Fruit fly (Drosophila melanogaster): Measurements from ENCODE around the gene CG18542.

Gene CG18542

dm6 chr3R:9702567-9702966 is 17.0 kb downstream of the CG18542 start:
- TF ChIP-seq Mnt (GFP tag; optimal IDR thresholded peaks at IDR 0.05), result peak; percentile 1
- TF ChIP-seq bab1 (GFP tag; optimal IDR thresholded peaks at IDR 0.05), result peak; percentile 76
- no peak for TF ChIP-seq CG7045 (GFP tag; optimal IDR thresholded peaks at IDR 0.05)
- TF ChIP-seq kay (GFP tag; ENCODE audit: borderline replicate concordance), result peak; percentile 79
- peak; percentile 53 for TF ChIP-seq CG14711 (tag; optimal IDR thresholded peaks at IDR 0.05)
- TF ChIP-seq CG7101 (tag; optimal IDR thresholded peaks at IDR 0.05), result peak; percentile 52
- TF ChIP-seq CG5204 (GFP tag; optimal IDR thresholded peaks at IDR 0.05), result no peak

- TF ChIP-seq CG1620 (GFP tag; optimal IDR thresholded peaks at IDR 0.05), result no peak
- no peak for TF ChIP-seq pad (GFP tag; optimal IDR thresholded peaks at IDR 0.05)
- no peak for TF ChIP-seq ovo (GFP tag; optimal IDR thresholded peaks at IDR 0.05)
These were observed 17.7 kb downstream of the CG18542 start for dm6 chr3R:9703273-9703672.

- TF ChIP-seq Hr96 (GFP tag; optimal IDR thresholded peaks at IDR 0.05) (peak; percentile 37), cic (GFP tag; optimal IDR thresholded peaks at IDR 0.05) (peak; percentile 97), pad (GFP tag; optimal IDR thresholded peaks at IDR 0.05) (peak; percentile 91), kay (GFP tag; ENCODE audit: borderline replicate concordance) (no peak), tj (GFP tag; optimal IDR thresholded peaks at IDR 0.05) (peak; percentile 42), Clk (GFP tag; optimal IDR thresholded peaks at IDR 0.05) (peak; percentile 31), CG33017 (tag; optimal IDR thresholded peaks at IDR 0.05) (no peak), ovo (GFP tag; optimal IDR thresholded peaks at IDR 0.05) (peak; percentile 96), Mnt (GFP tag; optimal IDR thresholded peaks at IDR 0.05) (peak; percentile 64), CG11617 (GFP tag; optimal IDR thresholded peaks at IDR 0.05) (no peak), CG1620 (GFP tag; optimal IDR thresholded peaks at IDR 0.05) (no peak), CG7045 (GFP tag; optimal IDR thresholded peaks at IDR 0.05) (peak; percentile 51), cnc (optimal IDR thresholded peaks at IDR 0.05) (no peak), bab1 (GFP tag; optimal IDR thresholded peaks at IDR 0.05) (no peak), Crg-1 (GFP tag; optimal IDR thresholded peaks at IDR 0.05) (peak; percentile 46), CG12768 (GFP tag; optimal IDR thresholded peaks at IDR 0.05) (peak; percentile 52), CG7101 (tag; optimal IDR thresholded peaks at IDR 0.05) (peak; percentile 10), toe (GFP tag; optimal IDR thresholded peaks at IDR 0.05) (peak; percentile 39), CG14711 (tag; optimal IDR thresholded peaks at IDR 0.05) (no peak), CG5204 (GFP tag; optimal IDR thresholded peaks at IDR 0.05) (no peak)
These were observed 18.8 kb downstream of the CG18542 start for dm6 chr3R:9704183-9705007.

- TF ChIP-seq CG12768 (GFP tag; optimal IDR thresholded peaks at IDR 0.05), result peak; percentile 33
- TF ChIP-seq CG14711 (tag; optimal IDR thresholded peaks at IDR 0.05), result no peak
- TF ChIP-seq cnc (optimal IDR thresholded peaks at IDR 0.05), result no peak
- no peak for TF ChIP-seq CG7045 (GFP tag; optimal IDR thresholded peaks at IDR 0.05)
- peak; percentile 68 for TF ChIP-seq CG11617 (GFP tag; optimal IDR thresholded peaks at IDR 0.05)
- TF ChIP-seq toe (GFP tag; optimal IDR thresholded peaks at IDR 0.05), result no peak
- peak; percentile 87 for TF ChIP-seq Mnt (GFP tag; optimal IDR thresholded peaks at IDR 0.05)
- peak; percentile 59 for TF ChIP-seq bab1 (GFP tag; optimal IDR thresholded peaks at IDR 0.05)
- peak; percentile 64 for TF ChIP-seq CG1620 (GFP tag; optimal IDR thresholded peaks at IDR 0.05)
- no peak for TF ChIP-seq Clk (GFP tag; optimal IDR thresholded peaks at IDR 0.05)
- peak; percentile 50 for TF ChIP-seq tj (GFP tag; optimal IDR thresholded peaks at IDR 0.05)
- TF ChIP-seq cic (GFP tag; optimal IDR thresholded peaks at IDR 0.05), result peak; percentile 37
- TF ChIP-seq CG33017 (tag; optimal IDR thresholded peaks at IDR 0.05), result peak; percentile 31
- TF ChIP-seq CG5204 (GFP tag; optimal IDR thresholded peaks at IDR 0.05), result no peak
- no peak for TF ChIP-seq pad (GFP tag; optimal IDR thresholded peaks at IDR 0.05)
- TF ChIP-seq kay (GFP tag; ENCODE audit: borderline replicate concordance), result no peak
- TF ChIP-seq Crg-1 (GFP tag; optimal IDR thresholded peaks at IDR 0.05), result peak; percentile 46
- peak; percentile 49 for TF ChIP-seq ovo (GFP tag; optimal IDR thresholded peaks at IDR 0.05)
- TF ChIP-seq Hr96 (GFP tag; optimal IDR thresholded peaks at IDR 0.05), result no peak
- TF ChIP-seq CG7101 (tag; optimal IDR thresholded peaks at IDR 0.05), result peak; percentile 18
These were observed 19.6 kb downstream of the CG18542 start, which contains the start of gene Unc-115a for dm6 chr3R:9705008-9705628. Gene Unc-115a, minus strand, starts transcription at chr3R:9705417.

dm6 chr3R:9710228-9710627 is 24.7 kb downstream of the CG18542 start:
- TF ChIP-seq cnc (optimal IDR thresholded peaks at IDR 0.05) (no peak), Mnt (GFP tag; optimal IDR thresholded peaks at IDR 0.05) (peak; percentile 62), CG11617 (GFP tag; optimal IDR thresholded peaks at IDR 0.05) (peak; percentile 15)

dm6 chr3R:9710886-9711285 is 25.3 kb downstream of the CG18542 start, which contains the start of the genes trbd and dmt:
Gene trbd, minus strand, starts transcription at chr3R:9711037.
Gene dmt, plus strand, starts transcription at chr3R:9711142.
- TF ChIP-seq CG7045 (GFP tag; optimal IDR thresholded peaks at IDR 0.05), result no peak
- TF ChIP-seq CG14711 (tag; optimal IDR thresholded peaks at IDR 0.05), result no peak
- TF ChIP-seq bab1 (GFP tag; optimal IDR thresholded peaks at IDR 0.05), result peak; percentile 76
- TF ChIP-seq cic (GFP tag; optimal IDR thresholded peaks at IDR 0.05), result peak; percentile 4
- TF ChIP-seq tj (GFP tag; optimal IDR thresholded peaks at IDR 0.05), result peak; percentile 16
- TF ChIP-seq CG11617 (GFP tag; optimal IDR thresholded peaks at IDR 0.05), result peak; percentile 26
- TF ChIP-seq Mnt (GFP tag; optimal IDR thresholded peaks at IDR 0.05), result peak; percentile 74
- peak; percentile 65 for TF ChIP-seq pad (GFP tag; optimal IDR thresholded peaks at IDR 0.05)
- TF ChIP-seq ovo (GFP tag; optimal IDR thresholded peaks at IDR 0.05), result peak; percentile 58
- TF ChIP-seq Clk (GFP tag; optimal IDR thresholded peaks at IDR 0.05), result peak; percentile 67
- no peak for TF ChIP-seq kay (GFP tag; ENCODE audit: borderline replicate concordance)
- peak; percentile 14 for TF ChIP-seq CG12768 (GFP tag; optimal IDR thresholded peaks at IDR 0.05)
- TF ChIP-seq CG5204 (GFP tag; optimal IDR thresholded peaks at IDR 0.05), result no peak
- no peak for TF ChIP-seq toe (GFP tag; optimal IDR thresholded peaks at IDR 0.05)
- peak; percentile 68 for TF ChIP-seq CG7101 (tag; optimal IDR thresholded peaks at IDR 0.05)
- peak; percentile 81 for TF ChIP-seq CG1620 (GFP tag; optimal IDR thresholded peaks at IDR 0.05)
- TF ChIP-seq cnc (optimal IDR thresholded peaks at IDR 0.05), result no peak
- TF ChIP-seq Crg-1 (GFP tag; optimal IDR thresholded peaks at IDR 0.05), result peak; percentile 70
